Worm (Caenorhabditis elegans) whole organism, dauer: ENCODE measurements around the gene C33G3.6.

ENCODE experiments used
- unc-62 ChIP-seq: sonication (generic microtip); optimal IDR thresholded peaks from 2 replicates; lab custom pipeline; 2017; ENCODE audit warnings: missing biosample characterization, missing genetic modification reagents, missing genetic modification characterization

Gene C33G3.6

DNA sequence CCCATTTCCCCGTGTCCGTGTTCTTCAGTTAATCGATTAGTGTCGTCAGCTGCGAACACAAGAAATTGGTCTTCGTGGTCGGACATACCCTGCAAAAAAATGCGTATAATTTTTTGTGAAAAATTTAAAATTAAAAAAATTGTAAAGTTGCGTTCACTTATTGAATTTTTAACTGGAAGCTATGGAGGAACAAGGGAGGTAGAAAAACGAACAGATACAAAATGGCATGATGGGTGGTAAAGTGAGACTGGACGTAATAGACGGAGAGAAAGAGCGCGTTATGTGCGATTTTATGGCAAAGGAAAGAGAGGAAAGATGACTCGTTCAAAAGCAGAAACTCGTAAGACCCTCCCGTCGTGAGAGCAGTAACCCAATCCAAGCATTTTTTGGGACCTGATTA lies at the start of gene C33G3.6:
Gene C33G3.6, minus strand, starts transcription at position 101 of the 400 bp plus-strand sequence.
- no peak for TF ChIP-seq unc-62 (GFP tag; lab: Kevin White, UChicago)

DNA sequence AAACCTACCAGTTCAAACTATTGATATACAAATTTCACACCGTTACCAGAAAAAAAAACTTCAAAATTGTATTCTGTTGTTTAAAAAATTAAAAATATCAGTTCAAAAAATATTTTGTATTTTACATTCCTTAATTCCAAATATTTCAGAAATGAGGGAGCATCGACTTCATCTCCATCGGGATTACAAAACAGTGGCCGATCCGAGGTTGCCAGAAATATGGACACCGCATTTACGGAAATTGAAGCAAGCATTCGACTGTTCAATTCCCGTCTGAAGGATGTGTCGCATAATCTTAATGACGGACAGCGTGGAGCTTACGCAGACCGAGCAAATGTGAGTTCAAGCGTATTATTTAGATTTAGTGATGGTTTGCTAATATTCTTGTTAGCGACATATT lies 48.5 kb upstream of the C33G3.6 start:
- TF ChIP-seq unc-62 (GFP tag; lab: Kevin White, UChicago), result no peak

DNA sequence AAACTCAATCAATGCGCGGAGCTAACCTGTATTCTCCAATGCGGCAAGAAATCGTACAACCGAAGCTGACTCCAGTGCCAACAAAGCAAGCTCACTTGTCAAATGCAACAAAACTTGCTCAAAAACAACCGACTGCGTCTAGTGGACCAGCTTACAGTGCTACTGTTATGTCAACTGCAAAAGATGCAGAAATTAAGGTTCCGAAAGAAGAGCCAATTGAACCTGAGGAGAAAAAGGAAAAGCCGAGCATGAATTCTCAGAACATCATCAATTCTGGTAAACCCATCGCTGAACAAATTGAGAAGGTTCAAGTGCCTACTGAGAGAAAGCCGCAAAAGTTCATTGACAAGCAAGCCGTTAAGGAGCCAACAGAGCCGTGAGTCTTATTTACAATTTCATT lies 47.3 kb upstream of the C33G3.6 start:
- TF ChIP-seq unc-62 (GFP tag; lab: Kevin White, UChicago), result no peak

DNA sequence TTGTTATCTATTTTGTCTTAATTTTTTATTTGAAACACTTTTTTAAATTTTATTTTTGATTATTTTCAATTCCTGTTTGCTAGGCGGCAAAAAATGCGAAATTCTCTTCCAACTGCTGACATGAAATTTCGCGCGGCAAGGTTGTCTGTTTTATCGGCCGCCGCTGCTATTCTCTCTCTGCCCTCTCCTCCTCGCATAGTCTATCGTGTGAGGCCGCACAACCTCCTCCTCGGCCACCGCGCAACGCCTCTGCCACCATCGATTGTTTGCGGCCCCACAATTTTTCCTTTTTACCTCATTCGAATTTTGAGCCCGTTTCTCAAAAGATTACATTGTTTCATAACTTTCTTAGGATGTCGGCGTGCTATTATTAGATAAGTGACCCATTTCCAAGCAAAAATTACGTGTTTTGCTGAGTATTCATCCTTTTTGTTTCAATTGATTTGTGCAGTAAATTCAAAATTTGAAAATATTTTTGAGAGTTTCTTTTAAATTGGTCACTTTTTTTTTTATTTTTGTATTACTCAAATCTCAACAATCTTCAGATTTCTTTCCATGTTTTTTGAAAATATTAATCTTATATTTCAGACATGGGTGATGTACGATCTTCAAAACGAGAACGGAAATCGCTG lies 43.3 kb upstream of the C33G3.6 start, which contains the start of gene F28H6.4:
Gene F28H6.4, plus strand, starts transcription at position 582 of the 632 bp plus-strand sequence.
- no peak for TF ChIP-seq unc-62 (GFP tag; lab: Kevin White, UChicago)

DNA sequence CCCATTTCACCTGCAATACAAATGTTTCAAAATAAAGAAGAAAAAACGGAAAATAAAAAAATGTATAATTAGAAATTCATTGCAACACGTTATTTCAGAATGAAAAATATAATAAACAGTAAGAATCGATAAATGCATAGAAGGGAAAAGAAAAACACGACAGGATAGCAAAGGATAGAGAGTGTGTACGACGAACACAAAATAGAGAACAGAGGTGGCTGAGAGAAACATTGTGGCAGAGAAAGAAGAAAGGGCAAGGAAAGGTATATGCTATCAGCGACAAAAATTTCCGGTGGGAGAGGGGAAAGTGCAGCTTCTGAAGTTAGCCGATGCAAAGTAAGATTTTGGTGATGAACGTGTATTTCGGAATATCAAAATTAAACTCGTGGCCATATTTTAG lies 41.7 kb upstream of the C33G3.6 start, which contains the start of gene F28H6.6:
Gene F28H6.6, minus strand, starts transcription at position 10 of the 400 bp plus-strand sequence.
- no peak for TF ChIP-seq unc-62 (GFP tag; lab: Kevin White, UChicago)

DNA sequence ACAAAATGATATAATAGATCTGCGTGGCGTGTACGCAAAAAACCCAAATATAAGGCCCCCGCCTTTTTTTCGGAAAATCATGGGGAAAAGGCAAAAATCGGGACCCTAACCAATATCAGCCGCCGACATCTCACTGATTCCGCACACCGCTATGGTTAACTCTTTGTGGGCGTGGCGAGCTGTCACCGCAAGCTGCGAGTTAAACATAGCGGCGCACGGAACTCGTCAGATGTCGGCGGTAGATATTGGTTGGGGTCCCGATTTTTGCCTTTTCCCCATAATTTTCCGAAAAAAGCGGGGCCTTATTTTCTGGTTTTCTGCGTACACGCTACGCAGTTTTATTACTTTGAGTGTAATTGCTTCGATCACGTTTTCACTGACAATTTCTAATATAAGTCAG lies 34.6 kb upstream of the C33G3.6 start:
- TF ChIP-seq unc-62 (GFP tag; lab: Kevin White, UChicago), result no peak

DNA sequence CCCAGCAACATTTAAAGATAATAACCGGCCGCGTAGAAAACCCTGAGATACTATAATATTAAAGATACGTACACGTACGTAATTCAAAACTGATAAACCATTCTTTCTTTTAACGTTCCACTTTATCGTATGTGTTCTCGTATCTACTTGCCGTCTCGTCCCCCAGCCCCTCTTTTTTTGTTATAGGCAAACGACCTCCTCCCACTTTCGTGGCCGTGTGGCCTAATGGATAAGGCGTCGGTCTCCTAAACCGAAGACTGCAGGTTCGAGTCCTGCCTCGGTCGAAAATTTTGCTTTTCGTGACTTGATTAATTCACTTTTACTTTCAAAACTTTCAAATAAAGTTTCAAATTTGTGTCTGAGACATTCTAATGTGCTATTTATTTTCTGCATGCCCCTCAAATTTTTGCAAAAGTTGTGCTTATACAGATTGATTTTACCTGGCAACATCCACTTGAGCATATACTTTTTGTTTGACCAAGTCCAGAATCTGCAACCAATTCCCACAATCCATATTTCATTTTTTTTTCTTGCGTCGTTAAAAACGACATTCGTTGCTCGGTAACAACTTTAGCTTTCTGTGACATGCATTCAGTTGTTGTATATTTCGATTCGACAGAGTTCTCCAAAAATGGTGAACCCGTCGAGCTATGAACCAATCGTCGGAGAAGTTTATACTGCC lies 31.5 kb upstream of the C33G3.6 start, which contains the start of gene F28H6.7:
Gene F28H6.7, plus strand, starts transcription at position 632 of the 682 bp plus-strand sequence.
- TF ChIP-seq unc-62 (GFP tag; lab: Kevin White, UChicago), result no peak

DNA sequence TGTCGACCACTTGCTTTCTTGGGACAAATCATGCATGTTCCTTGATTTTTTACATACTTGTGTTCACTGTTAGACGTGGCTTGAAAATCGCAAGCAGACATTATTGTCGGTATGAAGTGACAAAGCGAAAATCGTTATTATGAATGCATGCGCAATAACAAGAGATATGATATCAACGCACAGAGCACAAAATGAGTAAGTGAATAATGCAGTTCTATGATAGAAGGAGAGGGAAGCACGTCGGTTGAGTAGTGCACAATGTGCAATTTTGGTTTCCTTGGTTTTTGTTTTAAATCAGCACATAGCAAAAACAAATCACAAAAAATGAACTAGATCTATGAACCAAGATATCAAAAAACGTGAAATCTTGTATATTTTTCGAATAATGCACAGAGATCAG lies 29.2 kb upstream of the C33G3.6 start, which contains the start of gene nhr-281:
Gene nhr-281, minus strand, starts transcription at position 101 of the 400 bp plus-strand sequence.
- TF ChIP-seq unc-62 (GFP tag; lab: Kevin White, UChicago), result no peak

DNA sequence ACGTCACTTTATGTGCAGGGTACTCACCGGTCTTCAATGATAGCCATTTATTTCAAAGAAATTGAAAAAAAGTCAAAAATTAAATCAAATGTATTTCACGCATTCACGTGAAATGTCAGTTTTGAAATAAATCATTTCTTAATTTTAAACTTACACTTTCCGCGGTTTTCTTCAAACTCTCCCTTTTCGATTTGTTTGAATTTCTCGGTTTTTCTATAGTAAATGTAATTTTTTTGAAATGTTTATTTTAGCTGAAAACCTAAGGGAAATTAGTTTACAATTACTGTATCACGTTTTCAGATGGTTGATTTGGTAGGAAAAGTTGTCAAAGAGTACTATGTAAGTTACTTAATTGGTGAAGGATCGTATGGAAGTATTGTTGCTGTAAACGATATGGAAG lies 24.1 kb upstream of the C33G3.6 start, which contains the start of gene F16B12.7:
Gene F16B12.7, plus strand, starts transcription at position 301 of the 400 bp plus-strand sequence.
- no peak for TF ChIP-seq unc-62 (GFP tag; lab: Kevin White, UChicago)

DNA sequence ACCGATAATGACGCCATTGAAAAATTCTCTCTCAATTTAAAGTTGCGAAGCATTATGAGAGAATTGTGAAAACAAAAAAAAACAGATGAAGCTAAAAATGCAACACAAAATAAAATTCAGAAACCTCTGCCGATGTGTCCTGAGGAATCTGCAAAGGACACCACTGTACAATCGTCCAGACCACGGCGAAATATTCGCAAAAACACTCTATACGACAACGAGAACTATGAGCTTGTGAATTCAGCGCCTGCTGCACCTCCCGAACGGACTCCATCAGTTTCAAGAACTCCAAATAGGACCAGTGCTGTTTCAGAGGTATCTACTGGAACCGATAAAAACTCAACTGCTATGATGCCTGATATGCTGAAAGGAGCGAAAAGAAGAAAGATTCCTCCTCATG lies 18.3 kb upstream of the C33G3.6 start:
- no peak for TF ChIP-seq unc-62 (GFP tag; lab: Kevin White, UChicago)

DNA sequence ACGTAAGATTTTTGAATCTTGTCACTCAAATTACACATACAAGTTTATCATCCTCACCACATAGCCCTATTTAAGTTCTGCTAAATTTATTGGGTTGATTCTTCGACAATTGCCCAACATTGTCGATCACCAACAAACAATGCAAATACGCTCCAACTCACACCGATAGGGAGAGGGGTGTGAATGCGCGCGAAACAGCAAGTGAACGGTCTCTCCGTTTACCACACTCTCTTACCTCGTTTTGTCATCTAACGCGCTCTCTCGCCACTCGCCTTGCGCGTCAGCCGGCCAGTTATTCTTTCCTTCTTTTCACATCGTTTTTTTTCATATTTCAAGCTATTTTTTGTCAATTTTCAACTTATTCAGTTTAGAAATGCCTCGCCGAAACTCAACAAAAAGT lies 17.9 kb upstream of the C33G3.6 start, which contains the start of gene F16B12.6:
Gene F16B12.6, plus strand, starts transcription at position 331 of the 400 bp plus-strand sequence.
- TF ChIP-seq unc-62 (GFP tag; lab: Kevin White, UChicago), result no peak

DNA sequence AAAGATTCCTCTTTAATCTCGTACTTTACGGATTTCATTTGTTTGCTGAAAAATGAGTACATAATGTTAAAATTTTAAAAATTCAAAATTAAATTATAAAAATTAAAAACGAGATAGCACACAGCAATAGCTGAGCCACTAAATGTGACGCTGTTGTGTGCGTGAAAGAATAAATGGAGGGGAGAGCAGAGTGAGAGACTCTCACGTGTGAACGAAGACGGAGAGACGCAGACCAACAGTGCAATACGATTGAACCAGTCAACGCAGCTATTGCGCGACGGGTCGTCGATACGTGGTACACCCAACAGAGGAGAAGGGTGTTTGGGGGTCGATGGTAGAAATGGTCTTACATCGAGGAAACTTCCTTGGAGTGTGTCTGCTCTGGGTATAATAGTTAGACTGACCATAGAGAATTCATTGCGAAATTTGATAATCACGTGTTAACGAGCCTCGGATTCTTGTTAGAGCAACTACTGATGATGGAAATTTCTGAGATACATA lies 14.5 kb upstream of the C33G3.6 start, which contains the start of gene F16B12.4:
Gene F16B12.4, minus strand, starts transcription at position 51 of the 501 bp plus-strand sequence.
- TF ChIP-seq unc-62 (GFP tag; lab: Kevin White, UChicago), result no peak

DNA sequence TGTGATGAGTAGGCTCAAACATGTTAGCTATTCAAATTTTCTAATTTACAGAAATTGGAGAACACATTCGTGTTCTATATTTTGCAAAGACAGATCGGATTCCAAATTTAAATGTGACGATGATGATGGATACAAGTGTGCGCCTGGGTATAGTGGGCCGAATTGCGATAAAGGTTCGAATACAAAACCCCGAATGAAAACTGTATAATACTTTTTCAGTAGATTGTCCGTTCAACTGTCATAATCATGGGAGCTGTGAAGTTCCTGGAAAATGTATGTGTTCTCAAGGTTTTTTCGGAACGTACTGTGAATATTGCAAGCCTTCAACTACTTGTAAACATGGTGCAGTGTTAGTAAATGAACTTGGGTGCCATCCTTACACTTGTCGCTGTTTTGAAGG lies 6.9 kb upstream of the C33G3.6 start:
- TF ChIP-seq unc-62 (GFP tag; lab: Kevin White, UChicago), result no peak

DNA sequence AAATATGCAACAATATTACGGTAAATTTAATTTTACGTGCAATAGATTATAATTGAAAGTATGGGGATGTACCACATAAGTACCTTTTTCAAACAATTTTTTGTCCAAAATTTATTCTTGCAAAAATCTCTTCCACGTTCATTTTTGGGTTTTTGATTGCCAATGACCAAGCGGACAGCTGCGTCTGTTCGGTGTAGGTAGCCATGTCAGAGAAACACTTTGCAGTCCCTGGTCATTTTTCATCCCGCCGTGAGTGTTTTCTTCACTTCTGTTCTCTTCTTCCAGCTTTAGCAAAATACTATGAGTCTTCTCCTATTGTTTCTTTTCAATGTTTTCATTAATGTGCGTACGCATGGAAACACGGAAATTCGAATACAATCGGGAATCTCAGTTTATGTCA lies 6.0 kb upstream of the C33G3.6 start, which contains the start of gene dsl-4:
Gene dsl-4, plus strand, starts transcription at position 301 of the 400 bp plus-strand sequence.
- TF ChIP-seq unc-62 (GFP tag; lab: Kevin White, UChicago), result no peak

DNA sequence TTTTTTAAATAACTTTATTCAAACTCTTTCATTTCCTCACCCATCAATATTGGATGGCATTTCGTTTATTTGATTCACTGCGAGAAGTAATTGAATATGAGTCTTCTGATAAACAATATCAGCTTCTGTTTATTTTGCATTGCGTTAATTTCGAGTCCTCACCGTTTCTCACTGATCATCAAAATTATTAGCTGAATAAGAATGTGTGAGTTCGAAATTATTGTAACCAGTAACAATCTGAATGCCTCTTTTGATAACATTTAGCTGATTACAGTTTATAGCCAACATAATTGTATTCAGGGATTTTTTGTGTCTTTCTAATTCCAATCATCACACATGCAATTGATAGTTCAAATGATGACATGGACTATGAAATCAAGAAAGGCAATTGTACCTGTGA lies 1.1 kb upstream of the C33G3.6 start, which contains the start of gene F16B12.1:
Gene F16B12.1, plus strand, starts transcription at position 301 of the 400 bp plus-strand sequence.
- TF ChIP-seq unc-62 (GFP tag; lab: Kevin White, UChicago), result no peak

DNA sequence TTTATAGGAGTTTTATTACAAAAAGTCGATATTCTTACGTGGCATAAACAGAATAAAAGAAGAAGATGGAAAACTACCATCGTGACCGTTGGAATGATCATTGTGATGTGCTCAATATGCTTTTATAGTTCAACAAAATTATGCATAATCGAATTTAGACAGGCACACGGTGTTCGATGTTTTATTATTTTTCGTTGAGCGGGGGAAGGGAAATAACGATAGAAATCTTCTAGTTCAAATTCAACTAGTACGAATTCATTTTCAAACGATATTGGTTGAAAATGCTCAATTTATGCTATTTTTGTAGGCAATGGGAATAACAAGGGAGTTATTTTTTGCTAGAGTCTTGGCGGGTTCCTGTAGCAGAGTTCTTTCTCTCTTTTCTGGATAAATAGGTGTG lies 5.6 kb downstream of the C33G3.6 start, which contains the start of gene C33G3.5:
Gene C33G3.5, minus strand, starts transcription at position 101 of the 400 bp plus-strand sequence.
- TF ChIP-seq unc-62 (GFP tag; lab: Kevin White, UChicago), result no peak
